Worm (Caenorhabditis elegans): ENCODE data around the gene atz-1.

- TF ChIP-seq W03F9.2 (tag; optimal IDR thresholded peaks at IDR 0.05) (no peak), him-1 (tag; optimal IDR thresholded peaks at IDR 0.05) (no peak), dao-5 (tag; optimal IDR thresholded peaks at IDR 0.05) (no peak)
Measured at ce11 chrIV:12399983-12400382, 24.1 kb upstream of the atz-1 start.
